Worm (Caenorhabditis elegans): ENCODE measurements around the gene nhr-183.

The nhr-183 gene

ce11 chrV:2238012-2238411 is 26.4 kb downstream of the nhr-183 start:
- TF ChIP-seq nhr-20 (tag; optimal IDR thresholded peaks at IDR 0.05) (peak; percentile 71), aly-2 (tag; optimal IDR thresholded peaks at IDR 0.05) (no peak), elt-3 (tag; optimal IDR thresholded peaks at IDR 0.05) (peak in 2 of 6 experiments; percentile 5 to 74), ceh-90 (tag; optimal IDR thresholded peaks at IDR 0.05) (no peak), lsy-2 (tag; optimal IDR thresholded peaks at IDR 0.05) (no peak), lin-35 (GFP tag; optimal IDR thresholded peaks at IDR 0.05) (peak in 1 of 2 experiments; percentile 23)

ce11 chrV:2235848-2236247 is 28.6 kb downstream of the nhr-183 start, which contains the start of gene cyp-33C4:
Gene cyp-33C4, plus strand, starts transcription at chrV:2236140.
- TF ChIP-seq vab-15 (tag; optimal IDR thresholded peaks at IDR 0.05) = no peak
- TF ChIP-seq egl-27 (tag; optimal IDR thresholded peaks at IDR 0.05) = no peak
- TF ChIP-seq nhr-77 (tag; optimal IDR thresholded peaks at IDR 0.05) = no peak
- TF ChIP-seq nhr-84 (tag; optimal IDR thresholded peaks at IDR 0.05) = no peak
- peak in 1 of 2 experiments; percentile 35 for TF ChIP-seq lin-35 (GFP tag; optimal IDR thresholded peaks at IDR 0.05)
- no peak for TF ChIP-seq nhr-237 (tag; optimal IDR thresholded peaks at IDR 0.05)
- no peak for TF ChIP-seq nhr-85 (tag)
- TF ChIP-seq isw-1 (GFP tag; IDR thresholded peaks at IDR 0.05) = no peak
- no peak for TF ChIP-seq xbp-1 (tag; optimal IDR thresholded peaks at IDR 0.05)
- TF ChIP-seq egl-13 (tag; optimal IDR thresholded peaks at IDR 0.05) = no peak
- TF ChIP-seq elt-2 (tag; optimal IDR thresholded peaks at IDR 0.05) = peak; percentile 18
- peak; percentile 80 for TF ChIP-seq blmp-1 (tag; optimal IDR thresholded peaks at IDR 0.05)
- no peak for TF ChIP-seq ztf-11 (tag; optimal IDR thresholded peaks at IDR 0.05)
- no peak for TF ChIP-seq tbx-2 (tag; optimal IDR thresholded peaks at IDR 0.05)
- no peak for TF ChIP-seq C16A3.4 (tag; optimal IDR thresholded peaks at IDR 0.05)
- no peak for TF ChIP-seq zag-1 (tag; optimal IDR thresholded peaks at IDR 0.05)
- TF ChIP-seq snu-23 (GFP tag; optimal IDR thresholded peaks at IDR 0.05) = peak; percentile 60
- TF ChIP-seq rnt-1 (tag; optimal IDR thresholded peaks at IDR 0.05) = no peak
- no peak for TF ChIP-seq hpl-2 (GFP tag; optimal IDR thresholded peaks at IDR 0.05)
- no peak for TF ChIP-seq ama-1 (optimal IDR thresholded peaks at IDR 0.05)
- peak; percentile 26 to 48 for TF ChIP-seq efl-1 (optimal IDR thresholded peaks at IDR 0.05)
- peak; percentile 13 to 82 for TF ChIP-seq efl-1 (GFP tag; optimal IDR thresholded peaks at IDR 0.05 in 1 of 2)
- peak; percentile 55 for TF ChIP-seq fkh-8 (tag; optimal IDR thresholded peaks at IDR 0.05)
- no peak for TF ChIP-seq skn-1 (tag; optimal IDR thresholded peaks at IDR 0.05)
- TF ChIP-seq C04F5.9 (tag; optimal IDR thresholded peaks at IDR 0.05) = no peak
- no peak for TF ChIP-seq mdl-1 (tag; optimal IDR thresholded peaks at IDR 0.05)
- no peak for TF ChIP-seq grh-1 (GFP tag; IDR thresholded peaks at IDR 0.05)
- no peak for TF ChIP-seq fkh-10 (GFP tag; optimal IDR thresholded peaks at IDR 0.05)
- TF ChIP-seq Y116A8C.19 (tag; optimal IDR thresholded peaks at IDR 0.05; ENCODE audit: borderline replicate concordance) = no peak
- TF ChIP-seq lin-14 (GFP tag; optimal IDR thresholded peaks at IDR 0.05) = no peak
- TF ChIP-seq unc-130 (tag; optimal IDR thresholded peaks at IDR 0.05) = no peak
- no peak for TF ChIP-seq tlp-1 (tag; optimal IDR thresholded peaks at IDR 0.05)
- no peak for TF ChIP-seq sox-4 (tag; optimal IDR thresholded peaks at IDR 0.05)
- no peak for TF ChIP-seq lin-15B (tag; optimal IDR thresholded peaks at IDR 0.05)
- TF ChIP-seq hlh-4 (tag; optimal IDR thresholded peaks at IDR 0.05) = no peak
- no peak for TF ChIP-seq lin-39 (tag; optimal IDR thresholded peaks at IDR 0.05)
- TF ChIP-seq irx-1 (tag; optimal IDR thresholded peaks at IDR 0.05) = no peak
- no peak for TF ChIP-seq hlh-17 (GFP tag; optimal IDR thresholded peaks at IDR 0.05; ENCODE audit: borderline replicate concordance)
- TF ChIP-seq ceh-63 (GFP tag; optimal IDR thresholded peaks at IDR 0.05) = no peak
- TF ChIP-seq lin-13 (GFP tag; optimal IDR thresholded peaks at IDR 0.05) = no peak
- TF ChIP-seq ceh-8 (GFP tag; optimal IDR thresholded peaks at IDR 0.05) = no peak
- no peak for TF ChIP-seq unc-98 (GFP tag; IDR thresholded peaks at IDR 0.05)
- peak; percentile 58 for TF ChIP-seq nhr-71 (tag; optimal IDR thresholded peaks at IDR 0.05)
- TF ChIP-seq ceh-90 (tag; optimal IDR thresholded peaks at IDR 0.05) = no peak
- no peak for TF ChIP-seq fos-1 (tag; optimal IDR thresholded peaks at IDR 0.05)
- TF ChIP-seq C34B4.2 (tag; optimal IDR thresholded peaks at IDR 0.05) = no peak
- peak; percentile 33 for TF ChIP-seq nhr-47 (tag; optimal IDR thresholded peaks at IDR 0.05)
- TF ChIP-seq sup-37 (GFP tag; optimal IDR thresholded peaks at IDR 0.05) = no peak
- TF ChIP-seq nhr-76 (tag; optimal IDR thresholded peaks at IDR 0.05) = no peak

All from whole organism, L1 larva.